Worm (Caenorhabditis elegans) whole organism, L1 larva: ENCODE data around the gene T23D5.3.

Source experiments
- C04F5.9 ChIP-seq: sonication (generic microtip); optimal IDR thresholded peaks from 2 replicates; lab custom pipeline; 2016; ENCODE audit warnings: missing genetic modification characterization, missing compliant biosample characterization
- C16A3.4 ChIP-seq: fragments of 150-350 bp; optimal IDR thresholded peaks from 2 replicates; lab custom pipeline; 2014; ENCODE audit warnings: missing biosample characterization, missing genetic modification characterization
- C34B4.2 ChIP-seq: sonication (generic microtip); optimal IDR thresholded peaks from 2 replicates; lab custom pipeline; 2017; ENCODE audit warnings: mild to moderate bottlenecking, missing genetic modification characterization, missing compliant biosample characterization
- F16B12.6 ChIP-seq: fragments of 150-350 bp; optimal IDR thresholded peaks from 2 replicates; lab custom pipeline; 2014; ENCODE audit warnings: missing biosample characterization, missing genetic modification characterization
- aly-2 ChIP-seq: fragments of 150-350 bp; optimal IDR thresholded peaks from 2 replicates; lab custom pipeline; 2014; ENCODE audit warnings: missing biosample characterization, missing genetic modification characterization
- ceh-63 ChIP-seq: fragments of 200-800 bp; sonication (Bioruptor generic); optimal IDR thresholded peaks from 2 replicates; lab custom pipeline; 2018; ENCODE audit warnings: mild to moderate bottlenecking, missing genetic modification characterization, missing compliant biosample characterization
- ceh-8 ChIP-seq: fragments of 200-800 bp; sonication (Bioruptor generic); optimal IDR thresholded peaks from 2 replicates; lab custom pipeline; 2018; ENCODE audit warnings: mild to moderate bottlenecking, missing genetic modification characterization, moderate library complexity, missing compliant biosample characterization
- ceh-82 ChIP-seq, 3 experiments: fragments of 150-350 bp in 1 of 3; sonication (generic microtip) in 2 of 3; optimal IDR thresholded peaks; 2 replicates each; lab custom pipeline; 2014 to 2017; ENCODE audit warnings: missing biosample characterization in 3 of 3, missing genetic modification characterization in 3 of 3
- efl-1 ChIP-seq, 4 experiments: fragments of 150-350 bp; optimal IDR thresholded peaks in 3 of 4; peaks in 1 of 4; 1 replicate in 1 of 4; 2 replicates in 3 of 4; lab custom pipeline; 2014; ENCODE audit warnings: missing biosample characterization in 2 of 4, missing genetic modification characterization in 2 of 4, missing genetic modification reagents in 2 of 4
- egl-13 ChIP-seq: sonication (generic microtip); optimal IDR thresholded peaks from 2 replicates; lab custom pipeline; 2016; ENCODE audit warnings: missing genotype, missing genetic modification reagents, missing genetic modification characterization, missing compliant biosample characterization
- elt-3 ChIP-seq, 6 experiments: fragments of 150-350 bp in 1 of 6; sonication (generic microtip); optimal IDR thresholded peaks; 2 replicates each; lab custom pipeline; 2017 to 2018; ENCODE audit warnings: missing biosample characterization in 6 of 6, missing genetic modification characterization in 6 of 6, inconsistent platforms in 1 of 6
- fkh-10 ChIP-seq: sonication (generic microtip); optimal IDR thresholded peaks from 2 replicates; lab custom pipeline; 2017; ENCODE audit warnings: missing biosample characterization, missing genetic modification reagents, missing genetic modification characterization
- fkh-4 ChIP-seq: sonication (generic microtip); optimal IDR thresholded peaks from 2 replicates; lab custom pipeline; 2016; ENCODE audit warnings: missing compliant biosample characterization, missing genetic modification characterization, borderline replicate concordance
- fkh-8 ChIP-seq: sonication (generic microtip); optimal IDR thresholded peaks from 2 replicates; lab custom pipeline; 2016; ENCODE audit warnings: mild to moderate bottlenecking, missing genetic modification characterization, missing compliant biosample characterization
- hlh-17 ChIP-seq: fragments of 200-800 bp; sonication (Bioruptor generic); optimal IDR thresholded peaks from 2 replicates; lab custom pipeline; 2018; ENCODE audit warnings: missing genetic modification characterization, mild to moderate bottlenecking, missing compliant biosample characterization, moderate library complexity, borderline replicate concordance
- hlh-4 ChIP-seq: sonication (generic microtip); optimal IDR thresholded peaks from 2 replicates; lab custom pipeline; 2016; ENCODE audit warnings: mild to moderate bottlenecking, missing genetic modification characterization, missing compliant biosample characterization
- irx-1 ChIP-seq: sonication (generic microtip); optimal IDR thresholded peaks from 2 replicates; lab custom pipeline; 2016; ENCODE audit warnings: missing genetic modification characterization, missing compliant biosample characterization
- isw-1 ChIP-seq: fragments of 200-800 bp; sonication (Bioruptor generic); IDR thresholded peaks from 2 replicates; pipeline ENCODE4 v1.3.6; 2022; ENCODE audit warnings: missing genetic modification characterization, missing compliant biosample characterization
- jun-1 ChIP-seq: fragments of 150-350 bp; optimal IDR thresholded peaks from 2 replicates; lab custom pipeline; 2014; ENCODE audit warnings: missing biosample characterization, missing genetic modification reagents, missing genetic modification characterization
- lin-14 ChIP-seq: fragments of 200-800 bp; sonication (Bioruptor generic); optimal IDR thresholded peaks from 2 replicates; lab custom pipeline; 2018; ENCODE audit warnings: mild to moderate bottlenecking, missing genetic modification characterization, moderate library complexity, missing compliant biosample characterization
- lin-15B ChIP-seq: fragments of 150-350 bp; sonication (generic microtip); optimal IDR thresholded peaks from 3 replicates; lab custom pipeline; 2014; ENCODE audit warnings: missing biosample characterization, missing genetic modification characterization
- lin-39 ChIP-seq: fragments of 150-350 bp; optimal IDR thresholded peaks from 2 replicates; lab custom pipeline; 2014; ENCODE audit warnings: missing biosample characterization, missing genetic modification reagents, missing genetic modification characterization
- lsy-2 ChIP-seq, 2 experiments: fragments of 150-350 bp; optimal IDR thresholded peaks; 2 replicates each; lab custom pipeline; 2014; ENCODE audit warnings: missing biosample characterization in 2 of 2, missing genetic modification characterization in 2 of 2
- mab-9 ChIP-seq: fragments of 200-800 bp; sonication (Bioruptor generic); IDR thresholded peaks from 2 replicates; pipeline ENCODE4 v1.3.6; 2022; ENCODE audit warnings: missing genetic modification reagents, missing genetic modification characterization, missing compliant biosample characterization
- mef-2 ChIP-seq: fragments of 150-350 bp; optimal IDR thresholded peaks from 2 replicates; lab custom pipeline; 2014; ENCODE audit warnings: missing biosample characterization, missing genetic modification characterization
- nhr-12 ChIP-seq: sonication (generic microtip); optimal IDR thresholded peaks from 2 replicates; lab custom pipeline; 2017; ENCODE audit warnings: missing biosample characterization, missing genetic modification characterization
- nhr-19 ChIP-seq: fragments of 200-800 bp; sonication (Bioruptor generic); conservative IDR thresholded peaks from 2 replicates; pipeline ENCODE4 v1.3.6; 2022; ENCODE audit warnings: missing genetic modification characterization, missing compliant biosample characterization
- nhr-20 ChIP-seq: sonication (generic microtip); optimal IDR thresholded peaks from 2 replicates; lab custom pipeline; 2016; ENCODE audit warnings: mild to moderate bottlenecking, missing genetic modification characterization, missing compliant biosample characterization
- nhr-28 ChIP-seq: fragments of 150-350 bp; optimal IDR thresholded peaks from 2 replicates; lab custom pipeline; 2014; ENCODE audit warnings: missing biosample characterization, missing genetic modification characterization
- nhr-71 ChIP-seq: sonication (generic microtip); optimal IDR thresholded peaks from 2 replicates; lab custom pipeline; 2016; ENCODE audit warnings: mild to moderate bottlenecking, missing genetic modification characterization, moderate library complexity, missing compliant biosample characterization
- nhr-76 ChIP-seq: sonication (generic microtip); optimal IDR thresholded peaks from 2 replicates; lab custom pipeline; 2017; ENCODE audit warnings: missing biosample characterization, missing genetic modification characterization
- nhr-84 ChIP-seq: sonication (generic microtip); optimal IDR thresholded peaks from 2 replicates; lab custom pipeline; 2017; ENCODE audit warnings: missing biosample characterization, missing genetic modification characterization
- nhr-85 ChIP-seq: sonication (generic microtip); peaks from one replicate; lab custom pipeline; 2016; ENCODE audit warnings: missing genetic modification characterization, inconsistent platforms, missing compliant biosample characterization
- nhr-90 ChIP-seq: sonication (generic microtip); optimal IDR thresholded peaks from 2 replicates; lab custom pipeline; 2016; ENCODE audit warnings: mild to moderate bottlenecking, missing genetic modification characterization, missing compliant biosample characterization; ENCODE audit not compliant: poor library complexity
- rnt-1 ChIP-seq: sonication (generic microtip); optimal IDR thresholded peaks from 2 replicates; lab custom pipeline; 2016; ENCODE audit warnings: mild to moderate bottlenecking, missing genetic modification characterization, moderate library complexity, missing compliant biosample characterization
- skn-1 ChIP-seq: fragments of 150-350 bp; optimal IDR thresholded peaks from 2 replicates; lab custom pipeline; 2014; ENCODE audit warnings: missing biosample characterization, missing genetic modification characterization
- snpc-4 ChIP-seq: fragments of 150-350 bp; optimal IDR thresholded peaks from 2 replicates; lab custom pipeline; 2014; ENCODE audit warnings: missing biosample characterization, missing genetic modification characterization
- snu-23 ChIP-seq: sonication (generic microtip); optimal IDR thresholded peaks from 2 replicates; lab custom pipeline; 2016; ENCODE audit warnings: missing genetic modification characterization, missing compliant biosample characterization
- sox-4 ChIP-seq: sonication (generic microtip); optimal IDR thresholded peaks from 2 replicates; lab custom pipeline; 2016; ENCODE audit warnings: missing genetic modification characterization, missing compliant biosample characterization
- sptf-1 ChIP-seq: fragments of 150-350 bp; optimal IDR thresholded peaks from 2 replicates; lab custom pipeline; 2014; ENCODE audit warnings: missing biosample characterization, missing genetic modification characterization
- sup-37 ChIP-seq: fragments of 200-800 bp; sonication (Bioruptor generic); optimal IDR thresholded peaks from 2 replicates; lab custom pipeline; 2018; ENCODE audit warnings: mild to moderate bottlenecking, missing genetic modification characterization, missing compliant biosample characterization
- swsn-7 ChIP-seq: sonication (generic microtip); optimal IDR thresholded peaks from 2 replicates; lab custom pipeline; 2016; ENCODE audit warnings: missing genetic modification characterization, missing compliant biosample characterization
- tbx-2 ChIP-seq: sonication (generic microtip); optimal IDR thresholded peaks from 2 replicates; lab custom pipeline; 2016; ENCODE audit warnings: missing genetic modification characterization, missing compliant biosample characterization
- unc-130 ChIP-seq: fragments of 150-350 bp; optimal IDR thresholded peaks from 2 replicates; lab custom pipeline; 2017; ENCODE audit warnings: missing biosample characterization, missing genetic modification characterization, inconsistent platforms
- unc-62 ChIP-seq: fragments of 150-350 bp; optimal IDR thresholded peaks from 2 replicates; lab custom pipeline; 2014; ENCODE audit warnings: missing biosample characterization, missing genetic modification reagents, missing genetic modification characterization
- unc-86 ChIP-seq: sonication (generic microtip); optimal IDR thresholded peaks from 2 replicates; lab custom pipeline; 2016; ENCODE audit warnings: missing genetic modification characterization, missing compliant biosample characterization
- unc-98 ChIP-seq: fragments of 200-800 bp; sonication (Bioruptor generic); IDR thresholded peaks from 2 replicates; pipeline ENCODE4 v1.3.6; 2022; ENCODE audit warnings: missing genetic modification characterization, missing compliant biosample characterization
- vab-15 ChIP-seq: sonication (generic microtip); optimal IDR thresholded peaks from 2 replicates; lab custom pipeline; 2017; ENCODE audit warnings: missing genotype, mild to moderate bottlenecking, missing genetic modification characterization, missing compliant biosample characterization
- xbp-1 ChIP-seq: sonication (generic microtip); optimal IDR thresholded peaks from 2 replicates; lab custom pipeline; 2016; ENCODE audit warnings: missing genetic modification characterization, missing compliant biosample characterization
- zag-1 ChIP-seq: fragments of 150-350 bp; optimal IDR thresholded peaks from 2 replicates; lab custom pipeline; 2014; ENCODE audit warnings: missing biosample characterization, missing genetic modification characterization
- zip-4 ChIP-seq: fragments of 200-800 bp; sonication (Bioruptor generic); optimal IDR thresholded peaks from 2 replicates; lab custom pipeline; 2018; ENCODE audit warnings: mild to moderate bottlenecking, missing genetic modification characterization, moderate library complexity, missing compliant biosample characterization
- ztf-11 ChIP-seq, 2 experiments: sonication (generic microtip); optimal IDR thresholded peaks; 2 replicates each; lab custom pipeline; 2016 to 2017; ENCODE audit warnings: missing genetic modification characterization in 2 of 2, missing biosample characterization in 1 of 2, missing compliant biosample characterization in 1 of 2
- ztf-4 ChIP-seq: fragments of 150-350 bp; optimal IDR thresholded peaks from 2 replicates; lab custom pipeline; 2014; ENCODE audit warnings: missing biosample characterization, missing genetic modification characterization

T23D5.3 gene

DNA sequence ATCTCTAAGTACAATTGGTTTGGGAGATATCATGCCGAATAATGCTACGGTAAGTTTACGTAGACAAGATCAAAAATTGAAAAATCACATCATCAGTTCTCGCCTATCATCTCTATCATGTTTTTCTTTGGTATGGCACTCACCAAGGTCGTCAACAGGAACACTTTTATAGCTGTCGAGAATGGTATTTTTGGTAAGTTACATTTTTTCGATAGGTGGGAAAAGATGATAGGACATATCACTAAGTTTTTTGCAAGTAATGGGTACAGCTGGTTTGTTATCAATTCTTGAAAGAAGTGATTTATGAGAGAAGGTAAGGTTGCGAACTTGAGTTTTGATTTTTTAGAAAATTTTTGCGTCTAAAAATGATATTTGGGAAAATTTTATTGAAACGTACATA is 25.5 kb downstream of the T23D5.3 start (continued):
- TF ChIP-seq unc-98 (GFP tag; lab: Robert Waterston, UW), result no peak
- TF ChIP-seq ceh-63, result no peak
- TF ChIP-seq C34B4.2 (tag; lab: Kevin White, UChicago), result no peak
- TF ChIP-seq snu-23, result no peak
- TF ChIP-seq F16B12.6 (tag; lab: Kevin White, UChicago), result no peak
- no peak for TF ChIP-seq hlh-4 (tag; lab: Kevin White, UChicago)
- TF ChIP-seq sptf-1 (tag; lab: Kevin White, UChicago), result no peak
- no peak for TF ChIP-seq swsn-7 (tag; lab: Kevin White, UChicago)
- no peak for TF ChIP-seq aly-2
- TF ChIP-seq fkh-4 (tag; lab: Kevin White, UChicago), result no peak
- no peak for TF ChIP-seq unc-62 (GFP tag; lab: Kevin White, UChicago)
- TF ChIP-seq ztf-11 (tag; optimal IDR thresholded peaks at IDR 0.05; lab: Kevin White, UChicago), result no peak
- no peak for TF ChIP-seq snpc-4
- no peak for TF ChIP-seq nhr-28 (tag; lab: Kevin White, UChicago)
- TF ChIP-seq nhr-84, result no peak
- TF ChIP-seq ztf-4 (tag; lab: Kevin White, UChicago), result no peak
- TF ChIP-seq lin-14, result peak; percentile 71
- no peak for TF ChIP-seq lin-39 (tag; lab: Kevin White, UChicago)
- no peak for TF ChIP-seq irx-1 (tag; lab: Kevin White, UChicago)
- TF ChIP-seq nhr-12 (tag; lab: Kevin White, UChicago), result no peak
- no peak for TF ChIP-seq unc-130 (tag; lab: Kevin White, UChicago)
- no peak for TF ChIP-seq mab-9
- no peak for TF ChIP-seq zip-4
- TF ChIP-seq nhr-71 (tag; lab: Kevin White, UChicago), result peak; percentile 52
- peak in 5 of 6 experiments; percentile 32 to 98 (median 74) for TF ChIP-seq elt-3 (tag; optimal IDR thresholded peaks at IDR 0.05; lab: Kevin White, UChicago)
- TF ChIP-seq efl-1 (optimal IDR thresholded peaks at IDR 0.05; lab: Kevin White, UChicago), result no peak
- peak in 1 of 2 experiments; percentile 21 for TF ChIP-seq efl-1 (GFP tag; optimal IDR thresholded peaks at IDR 0.05 in 1 of 2; lab: Kevin White, UChicago)
- TF ChIP-seq sox-4, result no peak
- no peak for TF ChIP-seq jun-1 (tag; lab: Kevin White, UChicago)
- no peak for TF ChIP-seq egl-13 (tag; lab: Kevin White, UChicago)
- no peak for TF ChIP-seq C16A3.4 (tag; lab: Kevin White, UChicago)
- TF ChIP-seq nhr-76 (tag; lab: Kevin White, UChicago), result no peak
- TF ChIP-seq mef-2 (tag; lab: Kevin White, UChicago), result no peak
- TF ChIP-seq hlh-17 (GFP tag; lab: Kevin White, UChicago), result no peak
- peak; percentile 74 for TF ChIP-seq nhr-20 (tag; lab: Kevin White, UChicago)
- no peak for TF ChIP-seq sup-37
- TF ChIP-seq fkh-10 (GFP tag; lab: Kevin White, UChicago), result no peak
- no peak for TF ChIP-seq C04F5.9 (tag; lab: Kevin White, UChicago)
- TF ChIP-seq zag-1 (tag; lab: Kevin White, UChicago), result no peak
- TF ChIP-seq fkh-8 (tag; lab: Kevin White, UChicago), result no peak
- no peak for TF ChIP-seq ceh-8 (GFP tag; lab: Kevin White, UChicago)
- TF ChIP-seq rnt-1 (tag; lab: Kevin White, UChicago), result no peak
- TF ChIP-seq ceh-82 (tag; optimal IDR thresholded peaks at IDR 0.05; lab: Kevin White, UChicago), result no peak
- TF ChIP-seq skn-1 (tag; lab: Kevin White, UChicago), result no peak
- TF ChIP-seq nhr-19 (GFP tag; lab: Robert Waterston, UW), result peak; percentile 38
- peak; percentile 90 for TF ChIP-seq nhr-85 (tag; lab: Kevin White, UChicago)
- no peak for TF ChIP-seq unc-86
- peak; percentile 11 for TF ChIP-seq nhr-90 (tag; lab: Kevin White, UChicago)
- peak in 1 of 2 experiments; percentile 46 for TF ChIP-seq lsy-2 (tag; optimal IDR thresholded peaks at IDR 0.05; lab: Kevin White, UChicago)
- TF ChIP-seq lin-15B, result no peak
- TF ChIP-seq tbx-2 (tag; lab: Kevin White, UChicago), result no peak
- no peak for TF ChIP-seq vab-15 (tag; lab: Kevin White, UChicago)
- TF ChIP-seq isw-1 (GFP tag; lab: Robert Waterston, UW), result no peak
- TF ChIP-seq xbp-1, result no peak
